Fruit fly (Drosophila melanogaster): Measurements from ENCODE around the gene CG10597.

DNA sequence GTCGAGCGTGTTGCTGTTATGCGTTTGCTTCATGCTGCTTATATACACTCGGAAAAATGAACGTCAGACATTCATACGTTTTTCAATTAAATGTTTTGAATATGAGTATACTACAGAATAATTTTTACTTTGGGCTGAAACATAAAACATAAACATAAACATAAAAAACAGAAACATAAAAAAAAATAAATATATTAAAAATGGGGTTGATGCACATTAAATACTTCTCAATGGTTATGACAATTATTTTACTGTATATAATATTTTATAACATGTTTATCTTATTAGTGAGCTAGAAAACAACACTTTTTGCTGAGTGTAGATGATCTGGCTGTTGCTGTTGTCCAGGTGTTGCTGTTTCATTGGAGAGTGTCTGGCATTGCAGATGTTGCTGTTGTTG lies 6.6 kb upstream of the CG10597 start:
- TF ChIP-seq CG8478 (optimal IDR thresholded peaks at IDR 0.05) (no peak), EcR (GFP tag; optimal IDR thresholded peaks at IDR 0.05) (no peak), Dll (optimal IDR thresholded peaks at IDR 0.05) (no peak), psq (optimal IDR thresholded peaks at IDR 0.05) (no peak), usp (GFP tag; optimal IDR thresholded peaks at IDR 0.05) (no peak), pan (optimal IDR thresholded peaks at IDR 0.05) (no peak)

All from whole organism.